Worm (Caenorhabditis elegans) whole organism, young adult: ENCODE data around the gene F54E2.2.

ENCODE experiments used
- B0035.1 ChIP-seq: sonication (generic microtip); optimal IDR thresholded peaks from 2 replicates; lab custom pipeline; 2016; ENCODE audit warnings: missing genetic modification characterization, mild to moderate bottlenecking, missing compliant biosample characterization, missing genotype, missing genetic modification reagents
- K11D2.4 ChIP-seq: fragments of 200-800 bp; sonication (Bioruptor generic); IDR thresholded peaks from 2 replicates; pipeline ENCODE4 v1.3.6; 2022; ENCODE audit warnings: missing genetic modification reagents, missing genetic modification characterization, missing compliant biosample characterization
- ama-1 ChIP-seq, 3 experiments: fragments of 150-350 bp in 1 of 3; sonication (generic microtip) in 2 of 3; optimal IDR thresholded peaks; 2 replicates each; lab custom pipeline; 2014 to 2018; ENCODE audit warnings: missing biosample characterization in 2 of 3, missing genetic modification characterization in 2 of 3, missing genetic modification reagents in 2 of 3
- attf-3 ChIP-seq: fragments of 200-800 bp; sonication (Bioruptor generic); conservative IDR thresholded peaks from 2 replicates; pipeline ENCODE4 v1.3.6; 2022; ENCODE audit warnings: missing genetic modification reagents, missing genetic modification characterization, missing compliant biosample characterization
- bed-1 ChIP-seq: fragments of 200-800 bp; sonication (Bioruptor generic); IDR thresholded peaks from 2 replicates; pipeline ENCODE4 v1.3.6; 2022; ENCODE audit warnings: missing genetic modification reagents, missing genetic modification characterization, missing compliant biosample characterization
- cebp-1 ChIP-seq, 2 experiments: fragments of 200-800 bp in 1 of 2; sonication (Bioruptor generic) in 1 of 2; sonication (generic microtip) in 1 of 2; IDR thresholded peaks in 1 of 2; optimal IDR thresholded peaks in 1 of 2; 2 replicates each; pipeline versions ENCODE4 v1.3.6 to Lab custom; 2017 to 2022; ENCODE audit warnings: missing compliant biosample characterization in 2 of 2, missing genetic modification characterization in 2 of 2, mild to moderate bottlenecking in 1 of 2, missing genetic modification reagents in 1 of 2, moderate library complexity in 1 of 2
- fkh-3 ChIP-seq: sonication (generic microtip); optimal IDR thresholded peaks from 2 replicates; lab custom pipeline; 2016; ENCODE audit warnings: mild to moderate bottlenecking, missing genetic modification characterization, missing compliant biosample characterization
- him-1 ChIP-seq: sonication (generic microtip); optimal IDR thresholded peaks from 2 replicates; lab custom pipeline; 2016; ENCODE audit warnings: missing genotype, missing genetic modification reagents, missing genetic modification characterization, missing compliant biosample characterization
- let-607 ChIP-seq, 2 experiments: fragments of 200-800 bp in 1 of 2; sonication (Bioruptor generic) in 1 of 2; sonication (generic microtip) in 1 of 2; optimal IDR thresholded peaks; 2 replicates each; lab custom pipeline; 2016 to 2018; ENCODE audit warnings: mild to moderate bottlenecking in 2 of 2, missing compliant biosample characterization in 2 of 2, missing genetic modification characterization in 2 of 2, moderate library complexity in 2 of 2, missing genotype in 1 of 2
- lin-35 ChIP-seq, 3 experiments: fragments of 150-350 bp in 2 of 3; sonication (generic microtip) in 1 of 3; optimal IDR thresholded peaks; 2 replicates each; lab custom pipeline; 2014 to 2018; ENCODE audit warnings: missing biosample characterization in 3 of 3, missing genetic modification characterization in 3 of 3, missing genetic modification reagents in 3 of 3
- madf-10 ChIP-seq: sonication (generic microtip); optimal IDR thresholded peaks from 2 replicates; lab custom pipeline; 2016; ENCODE audit warnings: mild to moderate bottlenecking, missing genetic modification characterization, missing compliant biosample characterization
- madf-6 ChIP-seq: fragments of 200-800 bp; sonication (Bioruptor generic); IDR thresholded peaks from 2 replicates; pipeline ENCODE4 v1.3.6; 2022; ENCODE audit warnings: missing genetic modification reagents, missing genetic modification characterization, missing compliant biosample characterization
- mxl-1 ChIP-seq: sonication (generic microtip); optimal IDR thresholded peaks from 2 replicates; lab custom pipeline; 2016; ENCODE audit warnings: missing genetic modification characterization, missing compliant biosample characterization
- repo-1 ChIP-seq: sonication (generic microtip); optimal IDR thresholded peaks from 2 replicates; lab custom pipeline; 2017; ENCODE audit warnings: mild to moderate bottlenecking, missing genetic modification characterization, missing compliant biosample characterization

DNA sequence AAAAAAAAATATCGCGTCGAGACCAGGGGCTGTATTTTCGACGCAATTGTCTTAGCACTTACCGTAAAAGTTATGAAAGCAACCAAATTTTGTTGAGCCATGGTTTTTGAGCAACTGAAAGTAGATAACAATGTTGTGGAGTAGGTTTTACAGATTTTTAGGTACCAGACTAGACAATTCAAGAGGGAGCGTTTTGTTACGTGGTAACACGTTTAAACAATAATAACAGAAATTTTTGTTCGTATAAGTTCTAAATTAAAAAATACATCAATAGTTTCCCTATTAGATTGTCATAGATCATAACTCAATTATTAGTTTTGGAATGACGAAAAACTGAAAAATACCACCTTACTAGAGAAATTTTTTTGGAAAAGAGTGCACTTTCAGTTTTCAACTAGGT is 46.1 kb upstream of the F54E2.2 start, which contains the start of gene srx-24:
- no peak for TF ChIP-seq ama-1 (optimal IDR thresholded peaks at IDR 0.05; lab: Kevin White, UChicago)
- TF ChIP-seq ama-1 (GFP tag; optimal IDR thresholded peaks at IDR 0.05; lab: Kevin White, UChicago) = no peak
- TF ChIP-seq madf-10 (tag; lab: Kevin White, UChicago) = no peak
- TF ChIP-seq B0035.1 (tag; lab: Kevin White, UChicago) = no peak
- no peak for TF ChIP-seq bed-1 (GFP tag; lab: Robert Waterston, UW)
- TF ChIP-seq attf-3 (GFP tag; lab: Robert Waterston, UW) = no peak
- TF ChIP-seq him-1 (tag; lab: Kevin White, UChicago) = no peak
- no peak for TF ChIP-seq let-607 (tag; optimal IDR thresholded peaks at IDR 0.05; lab: Kevin White, UChicago)
- TF ChIP-seq mxl-1 = no peak
- no peak for TF ChIP-seq cebp-1 (GFP tag; IDR thresholded peaks at IDR 0.05; lab: Robert Waterston, UW)
- no peak for TF ChIP-seq cebp-1 (tag; optimal IDR thresholded peaks at IDR 0.05; lab: Kevin White, UChicago)
- no peak for TF ChIP-seq madf-6 (GFP tag; lab: Robert Waterston, UW)
- TF ChIP-seq repo-1 = no peak
- TF ChIP-seq lin-35 (GFP tag; optimal IDR thresholded peaks at IDR 0.05; lab: Kevin White, UChicago) = no peak
- TF ChIP-seq fkh-3 (tag; lab: Kevin White, UChicago) = no peak
- no peak for TF ChIP-seq K11D2.4 (GFP tag; lab: Robert Waterston, UW)
